Worm (Caenorhabditis elegans): ENCODE measurements around the gene str-187.

ce11 chrIV:17284099-17284498 is 18.7 kb downstream of the str-187 start, which contains the start of gene nra-1:
- TF ChIP-seq sox-4 (tag; optimal IDR thresholded peaks at IDR 0.05) (no peak), unc-86 (tag; optimal IDR thresholded peaks at IDR 0.05) (no peak), nfya-1 (tag; optimal IDR thresholded peaks at IDR 0.05) (no peak), ceh-9 (tag; optimal IDR thresholded peaks at IDR 0.05) (no peak), hlh-13 (GFP tag; optimal IDR thresholded peaks at IDR 0.05) (no peak), pha-4 (tag; optimal IDR thresholded peaks at IDR 0.05) (no peak), F13H6.1 (tag; optimal IDR thresholded peaks at IDR 0.05) (no peak), hlh-6 (tag; optimal IDR thresholded peaks at IDR 0.05) (no peak), hlh-30 (tag; optimal IDR thresholded peaks at IDR 0.05; ENCODE audit: insufficient read depth) (no peak), che-1 (tag; optimal IDR thresholded peaks at IDR 0.05) (no peak), tbx-2 (tag; optimal IDR thresholded peaks at IDR 0.05) (no peak), Y22D7AL.16 (tag; optimal IDR thresholded peaks at IDR 0.05) (no peak), pag-3 (tag; optimal IDR thresholded peaks at IDR 0.05; ENCODE audit: borderline replicate concordance) (no peak)
